Fruit fly (Drosophila melanogaster) ovary, adult (tissue): ENCODE data around the gene Ir67b.

Source experiments
- CG17801 ChIP-seq: fragments of 200-800 bp; optimal IDR thresholded peaks from 2 replicates; lab custom pipeline; 2019; ENCODE audit warnings: missing biosample characterization, mild to moderate bottlenecking, missing genetic modification characterization, moderate library complexity; ENCODE audit not compliant: partially characterized antibody

The Ir67b gene

DNA sequence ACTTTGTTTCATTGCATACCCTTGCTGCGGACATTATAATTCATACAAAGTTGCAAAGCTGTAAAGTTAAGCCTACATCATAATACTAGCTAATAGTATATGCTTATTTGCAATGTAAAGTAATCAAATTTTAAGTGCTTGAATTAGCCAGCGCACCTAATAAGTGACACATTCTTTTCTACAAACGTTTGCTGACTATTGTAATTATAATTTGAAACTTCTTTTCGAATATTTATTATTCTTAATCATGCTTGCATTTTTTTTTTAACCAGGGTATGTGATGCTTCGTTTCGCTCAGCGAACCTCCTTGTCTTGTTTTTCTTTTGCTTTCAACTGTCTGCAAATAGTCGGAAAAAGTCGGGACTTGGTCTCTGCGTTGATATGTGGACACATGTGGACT is 49.9 kb downstream of the Ir67b start:
- TF ChIP-seq CG17801 (GFP tag; lab: Kevin White, UChicago) = no peak

DNA sequence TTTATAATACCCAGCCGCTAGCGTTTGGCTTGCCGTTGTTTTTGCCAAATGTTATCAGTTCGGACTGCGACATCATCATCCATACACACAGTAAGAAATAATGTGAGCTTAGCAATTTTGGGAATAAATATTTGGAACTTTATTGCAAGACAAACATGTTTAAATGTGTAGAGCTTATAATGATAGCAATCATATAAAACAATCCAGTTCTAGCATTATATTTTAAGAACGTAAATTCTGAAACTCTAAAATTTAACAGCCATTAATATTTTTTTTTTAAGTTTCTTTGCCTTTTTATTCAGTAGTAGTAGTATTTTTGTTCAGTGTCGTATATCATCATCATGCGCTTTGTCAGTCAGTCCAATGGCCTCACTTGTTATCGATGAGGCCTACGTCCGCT is 50.5 kb downstream of the Ir67b start:
- TF ChIP-seq CG17801 (GFP tag; lab: Kevin White, UChicago) = no peak
